Fruit fly (Drosophila melanogaster) whole organism, embryonic: ENCODE results near the gene endos.

Experiments used
- Abd-B ChIP-seq: fragments of 200-800 bp; sonication (Bioruptor generic); optimal IDR thresholded peaks from 2 replicates; lab custom pipeline; 2018; ENCODE audit warnings: missing biosample characterization, mild to moderate bottlenecking, missing genetic modification characterization, moderate library complexity
- Adf1 ChIP-seq: fragments of 200-800 bp; sonication (Bioruptor generic); IDR thresholded peaks from 2 replicates; pipeline ENCODE4 v1.3.6; 2022; ENCODE audit warnings: missing biosample characterization, missing genetic modification characterization
- CG10209 ChIP-seq: fragments of 200-800 bp; sonication (Bioruptor generic); optimal IDR thresholded peaks from 3 replicates; lab custom pipeline; 2017; ENCODE audit warnings: missing biosample characterization, mild to moderate bottlenecking, missing genetic modification characterization, missing genetic modification reagents
- CG10543 ChIP-seq: fragments of 200-800 bp; sonication (Bioruptor generic); optimal IDR thresholded peaks from 3 replicates; lab custom pipeline; 2017; ENCODE audit warnings: missing biosample characterization, mild to moderate bottlenecking, missing genetic modification characterization, moderate library complexity
- CG10959 ChIP-seq: fragments of 200-800 bp; sonication (Bioruptor generic); IDR thresholded peaks from 2 replicates; pipeline ENCODE4 v1.3.6; 2022; ENCODE audit warnings: missing biosample characterization, missing genetic modification characterization
- CG11456 ChIP-seq: fragments of 200-800 bp; sonication (Bioruptor generic); IDR thresholded peaks from 3 replicates; pipeline ENCODE4 v1.3.6; 2022; ENCODE audit warnings: missing biosample characterization, missing genetic modification characterization
- CG11560 ChIP-seq: fragments of 200-800 bp; sonication (Bioruptor generic); IDR thresholded peaks from 3 replicates; pipeline ENCODE4 v1.3.6; 2022; ENCODE audit warnings: missing biosample characterization, missing genetic modification characterization
- CG12104 ChIP-seq: fragments of 200-800 bp; sonication (Bioruptor generic); optimal IDR thresholded peaks from 3 replicates; lab custom pipeline; 2016; ENCODE audit warnings: missing biosample characterization, missing genetic modification characterization
- CG16813 ChIP-seq: fragments of 200-800 bp; sonication (Bioruptor generic); IDR thresholded peaks from 3 replicates; pipeline ENCODE4 v1.3.6; 2022; ENCODE audit warnings: missing biosample characterization, missing genetic modification characterization; ENCODE audit not compliant: partially characterized antibody
- CG17361 ChIP-seq: fragments of 200-800 bp; sonication (Bioruptor generic); IDR thresholded peaks from 3 replicates; pipeline ENCODE4 v1.3.6; 2022; ENCODE audit warnings: missing biosample characterization, missing genetic modification characterization
- CG18476 ChIP-seq: fragments of 200-800 bp; sonication (Bioruptor generic); optimal IDR thresholded peaks from 2 replicates; lab custom pipeline; 2016; ENCODE audit warnings: missing biosample characterization, mild to moderate bottlenecking, missing genetic modification characterization
- CG2116 ChIP-seq: fragments of 200-800 bp; sonication (Bioruptor generic); optimal IDR thresholded peaks from 3 replicates; lab custom pipeline; 2018; ENCODE audit warnings: missing biosample characterization, mild to moderate bottlenecking, missing genetic modification characterization
- CG3838 ChIP-seq: fragments of 200-800 bp; sonication (Bioruptor generic); optimal IDR thresholded peaks from 3 replicates; lab custom pipeline; 2016; ENCODE audit warnings: missing biosample characterization, missing genetic modification characterization
- CG3847 ChIP-seq: fragments of 200-800 bp; sonication (Bioruptor generic); IDR thresholded peaks from 2 replicates; pipeline ENCODE4 v1.3.6; 2022; ENCODE audit warnings: missing biosample characterization, missing genetic modification characterization
- CG5245 ChIP-seq: fragments of 200-800 bp; sonication (Bioruptor generic); optimal IDR thresholded peaks from 3 replicates; lab custom pipeline; 2016; ENCODE audit warnings: missing biosample characterization, missing genetic modification characterization
- CG6654 ChIP-seq: fragments of 200-800 bp; sonication (Bioruptor generic); optimal IDR thresholded peaks from 2 replicates; lab custom pipeline; 2017; ENCODE audit warnings: missing biosample characterization, mild to moderate bottlenecking, missing genetic modification characterization
- CTCF ChIP-seq: fragments of 200-800 bp; sonication (Bioruptor generic); optimal IDR thresholded peaks from 2 replicates; lab custom pipeline; 2017; ENCODE audit warnings: missing biosample characterization, mild to moderate bottlenecking, missing genetic modification characterization, moderate library complexity
- Doc3 ChIP-seq: fragments of 200-800 bp; sonication (Bioruptor generic); IDR thresholded peaks from 3 replicates; pipeline ENCODE4 v1.3.6; 2022; ENCODE audit warnings: missing biosample characterization, missing genetic modification characterization; ENCODE audit not compliant: partially characterized antibody
- Ets97D ChIP-seq: fragments of 200-800 bp; sonication (Bioruptor generic); optimal IDR thresholded peaks from 3 replicates; lab custom pipeline; 2016; ENCODE audit warnings: missing biosample characterization, missing genetic modification characterization
- HLH4C ChIP-seq: fragments of 200-800 bp; sonication (Bioruptor generic); IDR thresholded peaks from 3 replicates; pipeline ENCODE4 v1.3.6; 2022; ENCODE audit warnings: missing biosample characterization, missing genetic modification characterization; ENCODE audit not compliant: partially characterized antibody
- Hsf ChIP-seq: fragments of 200-800 bp; sonication (Bioruptor generic); optimal IDR thresholded peaks from 3 replicates; lab custom pipeline; 2016; ENCODE audit warnings: missing biosample characterization, missing genetic modification characterization
- Six4 ChIP-seq: fragments of 200-800 bp; sonication (Bioruptor generic); optimal IDR thresholded peaks from 2 replicates; lab custom pipeline; 2016; ENCODE audit warnings: missing biosample characterization, missing genetic modification characterization
- TFAM ChIP-seq: fragments of 200-800 bp; sonication (Bioruptor generic); optimal IDR thresholded peaks from 2 replicates; lab custom pipeline; 2017; ENCODE audit warnings: missing biosample characterization, missing genetic modification characterization, inconsistent platforms
- Usf ChIP-seq: fragments of 200-800 bp; sonication (Bioruptor generic); optimal IDR thresholded peaks from 2 replicates; lab custom pipeline; 2017; ENCODE audit warnings: missing genotype, missing biosample characterization, missing genetic modification characterization
- btn ChIP-seq: fragments of 200-800 bp; sonication (Bioruptor generic); optimal IDR thresholded peaks from 2 replicates; lab custom pipeline; 2016; ENCODE audit warnings: missing biosample characterization, missing genetic modification characterization
- ci ChIP-seq: fragments of 200-800 bp; sonication (Bioruptor generic); IDR thresholded peaks from 3 replicates; pipeline ENCODE4 v1.3.6; 2022; ENCODE audit warnings: missing biosample characterization, missing genetic modification characterization
- crol ChIP-seq: fragments of 200-800 bp; sonication (Bioruptor generic); IDR thresholded peaks from 2 replicates; pipeline ENCODE4 v1.3.6; 2022; ENCODE audit warnings: missing biosample characterization, missing genetic modification characterization
- crp ChIP-seq, 2 experiments: fragments of 200-800 bp; sonication (Bioruptor generic); optimal IDR thresholded peaks; 2 replicates in 1 of 2; 3 replicates in 1 of 2; lab custom pipeline; 2017; ENCODE audit warnings: missing biosample characterization in 2 of 2, missing genetic modification characterization in 2 of 2, mild to moderate bottlenecking in 1 of 2, moderate library complexity in 1 of 2
- dati ChIP-seq: fragments of 200-800 bp; sonication (Bioruptor generic); IDR thresholded peaks from 2 replicates; pipeline ENCODE4 v1.3.6; 2022; ENCODE audit warnings: missing biosample characterization, missing genetic modification characterization
- dimm ChIP-seq: fragments of 200-800 bp; sonication (Bioruptor generic); IDR thresholded peaks from 2 replicates; pipeline ENCODE4 v1.3.6; 2022; ENCODE audit warnings: missing biosample characterization, missing genetic modification characterization
- fd64A ChIP-seq: fragments of 200-800 bp; sonication (Bioruptor generic); optimal IDR thresholded peaks from 3 replicates; lab custom pipeline; 2018; ENCODE audit warnings: missing biosample characterization, mild to moderate bottlenecking, missing genetic modification characterization
- ftz-f1 ChIP-seq: fragments of 200-800 bp; sonication (Bioruptor generic); optimal IDR thresholded peaks from 2 replicates; lab custom pipeline; 2016; ENCODE audit warnings: missing biosample characterization, missing genetic modification characterization
- jigr1 ChIP-seq: fragments of 200-800 bp; sonication (Bioruptor generic); IDR thresholded peaks from 3 replicates; pipeline ENCODE4 v1.3.6; 2022; ENCODE audit warnings: missing biosample characterization, missing genetic modification characterization
- lmd ChIP-seq: fragments of 200-800 bp; sonication (Bioruptor generic); IDR thresholded peaks from 2 replicates; pipeline ENCODE4 v1.3.6; 2022; ENCODE audit warnings: missing biosample characterization, missing genetic modification characterization
- mam ChIP-seq: fragments of 200-800 bp; sonication (Bioruptor generic); optimal IDR thresholded peaks from 3 replicates; lab custom pipeline; 2016; ENCODE audit warnings: missing biosample characterization, missing genetic modification characterization
- run ChIP-seq: fragments of 200-800 bp; sonication (Bioruptor generic); optimal IDR thresholded peaks from 3 replicates; lab custom pipeline; 2018; ENCODE audit warnings: missing biosample characterization, mild to moderate bottlenecking, missing genetic modification characterization
- slou ChIP-seq: fragments of 200-800 bp; sonication (Bioruptor generic); optimal IDR thresholded peaks from 3 replicates; lab custom pipeline; 2016; ENCODE audit warnings: missing biosample characterization, missing genetic modification characterization
- so ChIP-seq: fragments of 200-800 bp; sonication (Bioruptor generic); IDR thresholded peaks from 3 replicates; pipeline ENCODE4 v1.3.6; 2022; ENCODE audit warnings: missing biosample characterization, missing genetic modification characterization
- sob ChIP-seq: fragments of 200-800 bp; sonication (Bioruptor generic); IDR thresholded peaks from 2 replicates; pipeline ENCODE4 v1.3.6; 2022; ENCODE audit warnings: missing biosample characterization, missing genetic modification characterization
- toy ChIP-seq: fragments of 200-800 bp; sonication (Bioruptor generic); IDR thresholded peaks from 2 replicates; pipeline ENCODE4 v1.3.6; 2022; ENCODE audit warnings: missing biosample characterization, missing genetic modification characterization
- vfl ChIP-seq: fragments of 200-800 bp; sonication (Bioruptor generic); optimal IDR thresholded peaks from 2 replicates; lab custom pipeline; 2016; ENCODE audit warnings: missing biosample characterization, missing genetic modification characterization

endos gene

DNA sequence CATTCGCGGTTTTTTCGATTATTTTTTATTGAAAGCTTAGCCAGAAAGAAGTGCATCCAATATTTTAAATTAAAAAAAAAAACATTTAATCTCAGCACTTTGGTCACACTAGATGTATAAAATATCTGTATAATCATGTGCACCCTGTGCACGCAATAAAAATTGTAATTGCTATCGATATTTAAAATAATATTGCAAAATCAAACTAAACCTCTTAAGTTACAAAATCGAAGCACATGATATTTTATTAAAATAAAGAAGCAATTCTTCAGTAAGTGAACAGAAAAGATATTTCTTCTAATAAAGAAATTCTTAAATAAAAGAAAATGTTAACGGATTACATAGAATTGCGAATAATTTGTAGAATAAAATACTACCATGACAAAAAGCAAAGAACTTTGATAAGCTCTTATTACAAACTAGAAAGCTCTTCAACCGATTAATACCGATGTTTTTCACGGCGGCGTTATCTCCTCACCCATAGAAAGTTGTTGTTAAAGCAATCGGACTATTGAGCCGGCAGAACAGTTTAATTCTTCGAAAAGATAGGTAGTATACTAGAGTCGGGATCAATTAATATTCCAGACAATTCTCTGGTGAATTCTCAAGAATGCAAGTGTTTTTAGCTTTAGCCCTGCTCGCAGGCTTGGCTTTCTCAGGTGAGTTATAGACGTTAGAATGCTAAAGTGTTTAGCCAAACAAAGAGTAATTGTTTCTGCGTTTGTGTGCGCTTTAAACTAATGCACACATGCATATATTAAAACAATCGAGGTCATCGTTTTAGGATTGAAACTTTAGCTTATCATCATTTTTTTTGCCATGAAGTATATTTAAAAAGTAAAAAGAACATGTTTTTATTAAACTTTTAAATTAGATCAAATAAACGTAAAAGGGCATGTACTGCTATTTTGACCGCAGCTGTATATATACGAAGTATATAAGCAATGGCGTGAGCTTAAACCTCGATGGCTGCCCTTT, 37.5 kb downstream of the endos start, which contains the start of gene CtsK1 (continued):
- TF ChIP-seq CG18476 (GFP tag; lab: Kevin White, UChicago) (no peak), dati (GFP tag; lab: Robert Waterston, UW) (0 out of 2 replicates have a peak, but pooled peaks have one; percentile 4), Hsf (GFP tag; lab: Kevin White, UChicago) (peak; percentile 14), CG3838 (GFP tag; lab: Kevin White, UChicago) (no peak), CG12104 (GFP tag; lab: Kevin White, UChicago) (peak; percentile 7), vfl (GFP tag; lab: Kevin White, UChicago) (no peak), CG10209 (GFP tag; lab: Kevin White, UChicago) (no peak), CG11456 (GFP tag; lab: Robert Waterston, UW) (no peak), run (tag; lab: Kevin White, UChicago) (no peak), crp (GFP tag; optimal IDR thresholded peaks at IDR 0.05; lab: Kevin White, UChicago) (peak in 1 of 2 experiments; percentile 48), CG2116 (GFP tag; lab: Kevin White, UChicago) (peak; percentile 34), CTCF (peak; percentile 21), Doc3 (GFP tag; lab: Robert Waterston, UW) (peak; percentile 78), dimm (no peak), sob (GFP tag; lab: Robert Waterston, UW) (0 out of 2 replicates have a peak, but pooled peaks have one; percentile 18), CG10959 (GFP tag; lab: Robert Waterston, UW) (no peak), CG6654 (no peak), CG16813 (GFP tag; lab: Robert Waterston, UW) (peak; percentile 48), lmd (0 out of 2 replicates have a peak, but pooled peaks have one; percentile 13), slou (GFP tag; lab: Kevin White, UChicago) (no peak), btn (no peak), Abd-B (GFP tag; lab: Kevin White, UChicago) (peak; percentile 48), Six4 (GFP tag; lab: Kevin White, UChicago) (no peak), jigr1 (GFP tag; lab: Robert Waterston, UW) (no peak), ci (peak; percentile 3; the same call in 1 of the 3 replicates), ftz-f1 (GFP tag; lab: Kevin White, UChicago) (no peak), CG11560 (no peak), Ets97D (GFP tag; lab: Kevin White, UChicago) (peak; percentile 9), mam (GFP tag; lab: Kevin White, UChicago) (no peak), fd64A (no peak), toy (GFP tag; lab: Robert Waterston, UW) (no peak), TFAM (GFP tag; lab: Kevin White, UChicago) (no peak), CG17361 (GFP tag; lab: Robert Waterston, UW) (peak; percentile 62; the same call in 2 of the 3 replicates), so (GFP tag; lab: Robert Waterston, UW) (no peak), Adf1 (GFP tag; lab: Robert Waterston, UW) (no peak), CG3847 (GFP tag; lab: Robert Waterston, UW) (no peak), CG5245 (GFP tag; lab: Kevin White, UChicago) (no peak), HLH4C (GFP tag; lab: Robert Waterston, UW) (peak; percentile 53; the same call in 1 of the 3 replicates), Usf (GFP tag; lab: Kevin White, UChicago) (no peak), crol (GFP tag; lab: Robert Waterston, UW) (no peak), CG10543 (GFP tag; lab: Kevin White, UChicago) (no peak)
